Worm (Caenorhabditis elegans) whole organism, young adult: ENCODE measurements around the gene W08E12.8.

Experiments
- B0035.1 ChIP-seq: sonication (generic microtip); optimal IDR thresholded peaks from 2 replicates; lab custom pipeline; 2016; ENCODE audit warnings: missing genetic modification characterization, mild to moderate bottlenecking, missing compliant biosample characterization, missing genotype, missing genetic modification reagents
- C06A6.2 ChIP-seq: fragments of 200-800 bp; sonication (Bioruptor generic); conservative IDR thresholded peaks from 2 replicates; pipeline ENCODE4 v1.3.6; 2022; ENCODE audit warnings: missing genetic modification characterization, missing compliant biosample characterization
- C17E4.6 ChIP-seq: fragments of 200-800 bp; sonication (Bioruptor generic); IDR thresholded peaks from 2 replicates; pipeline ENCODE4 v1.3.6; 2022; ENCODE audit warnings: missing genetic modification reagents, missing genetic modification characterization, missing compliant biosample characterization
- F22D6.2 ChIP-seq: sonication (generic microtip); optimal IDR thresholded peaks from 2 replicates; lab custom pipeline; 2016; ENCODE audit warnings: mild to moderate bottlenecking, missing genetic modification characterization, missing compliant biosample characterization
- F23B12.7 ChIP-seq: sonication (generic microtip); optimal IDR thresholded peaks from 2 replicates; lab custom pipeline; 2017; ENCODE audit warnings: missing genetic modification characterization, mild to moderate bottlenecking, missing compliant biosample characterization, antibody characterized with exemption, moderate library complexity; ENCODE audit not compliant: insufficient read depth
- F37B4.10 ChIP-seq: fragments of 200-800 bp; sonication (Bioruptor generic); IDR thresholded peaks from 2 replicates; pipeline ENCODE4 v1.3.6; 2022; ENCODE audit warnings: missing genetic modification characterization, missing compliant biosample characterization
- F49E8.2 ChIP-seq: sonication (generic microtip); optimal IDR thresholded peaks from 3 replicates; lab custom pipeline; 2017; ENCODE audit warnings: missing genetic modification characterization, mild to moderate bottlenecking, missing compliant biosample characterization, antibody characterized with exemption, moderate library complexity; ENCODE audit not compliant: insufficient read depth
- F55B11.4 ChIP-seq: sonication (generic microtip); optimal IDR thresholded peaks from 2 replicates; lab custom pipeline; 2016; ENCODE audit warnings: missing compliant biosample characterization, missing genetic modification characterization, borderline replicate concordance; ENCODE audit not compliant: insufficient read depth
- K11D2.4 ChIP-seq: fragments of 200-800 bp; sonication (Bioruptor generic); IDR thresholded peaks from 2 replicates; pipeline ENCODE4 v1.3.6; 2022; ENCODE audit warnings: missing genetic modification reagents, missing genetic modification characterization, missing compliant biosample characterization
- K12H6.12 ChIP-seq: fragments of 200-800 bp; sonication (Bioruptor generic); optimal IDR thresholded peaks from 2 replicates; lab custom pipeline; 2018; ENCODE audit warnings: mild to moderate bottlenecking, missing genetic modification characterization, missing compliant biosample characterization
- Y53F4B.3 ChIP-seq: fragments of 200-800 bp; sonication (Bioruptor generic); IDR thresholded peaks from 2 replicates; pipeline ENCODE4 v1.3.6; 2022; ENCODE audit warnings: missing genetic modification reagents, missing genetic modification characterization, missing compliant biosample characterization
- Y67H2A.10 ChIP-seq: fragments of 200-800 bp; sonication (Bioruptor generic); conservative IDR thresholded peaks from 2 replicates; pipeline ENCODE4 v1.3.6; 2022; ENCODE audit warnings: missing genetic modification reagents, missing genetic modification characterization, missing compliant biosample characterization
- Y79H2A.3 ChIP-seq: fragments of 200-800 bp; sonication (Bioruptor generic); conservative IDR thresholded peaks from 2 replicates; pipeline ENCODE4 v1.3.6; 2022; ENCODE audit warnings: missing genetic modification reagents, missing genetic modification characterization, missing compliant biosample characterization
- Y95B8A.8 ChIP-seq: fragments of 200-800 bp; sonication (Bioruptor generic); IDR thresholded peaks from 2 replicates; pipeline ENCODE4 v1.3.6; 2022; ENCODE audit warnings: missing genetic modification reagents, missing genetic modification characterization, missing compliant biosample characterization
- ama-1 ChIP-seq, 3 experiments: fragments of 150-350 bp in 1 of 3; sonication (generic microtip) in 2 of 3; optimal IDR thresholded peaks; 2 replicates each; lab custom pipeline; 2014 to 2018; ENCODE audit warnings: missing biosample characterization in 2 of 3, missing genetic modification characterization in 2 of 3, missing genetic modification reagents in 2 of 3
- aptf-2 ChIP-seq: fragments of 200-800 bp; sonication (Bioruptor generic); conservative IDR thresholded peaks from 2 replicates; pipeline ENCODE4 v1.3.6; 2022; ENCODE audit warnings: missing genetic modification reagents, missing genetic modification characterization, missing compliant biosample characterization
- aptf-3 ChIP-seq: fragments of 200-800 bp; sonication (Bioruptor generic); IDR thresholded peaks from 2 replicates; pipeline ENCODE4 v1.3.6; 2022; ENCODE audit warnings: missing genetic modification characterization, missing compliant biosample characterization
- atf-7 ChIP-seq: sonication (generic microtip); optimal IDR thresholded peaks from 2 replicates; lab custom pipeline; 2017; ENCODE audit warnings: mild to moderate bottlenecking, missing genetic modification characterization, missing compliant biosample characterization
- attf-3 ChIP-seq: fragments of 200-800 bp; sonication (Bioruptor generic); conservative IDR thresholded peaks from 2 replicates; pipeline ENCODE4 v1.3.6; 2022; ENCODE audit warnings: missing genetic modification reagents, missing genetic modification characterization, missing compliant biosample characterization
- ceh-79 ChIP-seq: sonication (generic microtip); optimal IDR thresholded peaks from 2 replicates; lab custom pipeline; 2017; ENCODE audit warnings: mild to moderate bottlenecking, missing genetic modification characterization, missing compliant biosample characterization
- chd-7 ChIP-seq: sonication (generic microtip); optimal IDR thresholded peaks from 2 replicates; lab custom pipeline; 2016; ENCODE audit warnings: mild to moderate bottlenecking, missing genetic modification characterization, moderate library complexity, missing compliant biosample characterization
- die-1 ChIP-seq: sonication (generic microtip); optimal IDR thresholded peaks from 2 replicates; lab custom pipeline; 2016; ENCODE audit warnings: missing genotype, mild to moderate bottlenecking, missing genetic modification characterization, missing compliant biosample characterization
- efl-1 ChIP-seq: fragments of 150-350 bp; optimal IDR thresholded peaks from 2 replicates; lab custom pipeline; 2014; ENCODE audit warnings: missing biosample characterization, missing genetic modification reagents, missing genetic modification characterization
- ekl-4 ChIP-seq: fragments of 200-800 bp; sonication (Bioruptor generic); IDR thresholded peaks from 2 replicates; pipeline ENCODE4 v1.3.6; 2022; ENCODE audit warnings: missing genetic modification reagents, missing genetic modification characterization, missing compliant biosample characterization
- fkh-3 ChIP-seq: sonication (generic microtip); optimal IDR thresholded peaks from 2 replicates; lab custom pipeline; 2016; ENCODE audit warnings: mild to moderate bottlenecking, missing genetic modification characterization, missing compliant biosample characterization
- gei-17 ChIP-seq: fragments of 200-800 bp; sonication (Bioruptor generic); optimal IDR thresholded peaks from 2 replicates; lab custom pipeline; 2018; ENCODE audit warnings: mild to moderate bottlenecking, missing genetic modification characterization, missing compliant biosample characterization
- him-1 ChIP-seq: sonication (generic microtip); optimal IDR thresholded peaks from 2 replicates; lab custom pipeline; 2016; ENCODE audit warnings: missing genotype, missing genetic modification reagents, missing genetic modification characterization, missing compliant biosample characterization
- hlh-26 ChIP-seq: fragments of 200-800 bp; sonication (Bioruptor generic); conservative IDR thresholded peaks from 2 replicates; pipeline ENCODE4 v1.3.6; 2022; ENCODE audit warnings: missing genetic modification reagents, missing genetic modification characterization, missing compliant biosample characterization
- hsf-1 ChIP-seq: fragments of 200-800 bp; sonication (Bioruptor generic); IDR thresholded peaks from 2 replicates; pipeline ENCODE4 v1.3.6; 2022; ENCODE audit warnings: missing genetic modification reagents, missing genetic modification characterization, missing compliant biosample characterization
- let-526 ChIP-seq: fragments of 200-800 bp; sonication (Bioruptor generic); IDR thresholded peaks from 2 replicates; pipeline ENCODE4 v1.3.6; 2022; ENCODE audit warnings: missing genetic modification reagents, missing genetic modification characterization, missing compliant biosample characterization
- lsl-1 ChIP-seq: fragments of 200-800 bp; sonication (Bioruptor generic); optimal IDR thresholded peaks from 2 replicates; lab custom pipeline; 2018; ENCODE audit warnings: mild to moderate bottlenecking, missing genetic modification characterization, moderate library complexity, missing compliant biosample characterization
- madf-10 ChIP-seq: sonication (generic microtip); optimal IDR thresholded peaks from 2 replicates; lab custom pipeline; 2016; ENCODE audit warnings: mild to moderate bottlenecking, missing genetic modification characterization, missing compliant biosample characterization
- madf-6 ChIP-seq: fragments of 200-800 bp; sonication (Bioruptor generic); IDR thresholded peaks from 2 replicates; pipeline ENCODE4 v1.3.6; 2022; ENCODE audit warnings: missing genetic modification reagents, missing genetic modification characterization, missing compliant biosample characterization
- mcd-1 ChIP-seq: fragments of 200-800 bp; sonication (Bioruptor generic); IDR thresholded peaks from 2 replicates; pipeline ENCODE4 v1.3.6; 2022; ENCODE audit warnings: missing genetic modification reagents, missing genetic modification characterization, missing compliant biosample characterization
- mel-28 ChIP-seq: sonication (generic microtip); optimal IDR thresholded peaks from 2 replicates; lab custom pipeline; 2016; ENCODE audit warnings: borderline replicate concordance, mild to moderate bottlenecking, missing genetic modification characterization, missing compliant biosample characterization
- nfyb-1 ChIP-seq: fragments of 200-800 bp; sonication (Bioruptor generic); IDR thresholded peaks from 2 replicates; pipeline ENCODE4 v1.3.6; 2022; ENCODE audit warnings: missing genetic modification reagents, missing genetic modification characterization, missing compliant biosample characterization
- nhr-27 ChIP-seq: fragments of 200-800 bp; sonication (Bioruptor generic); optimal IDR thresholded peaks from 2 replicates; lab custom pipeline; 2018; ENCODE audit warnings: mild to moderate bottlenecking, missing genetic modification characterization, moderate library complexity, missing compliant biosample characterization
- sdz-38 ChIP-seq: sonication (generic microtip); optimal IDR thresholded peaks from 2 replicates; lab custom pipeline; 2016; ENCODE audit warnings: missing genotype, missing genetic modification characterization, missing compliant biosample characterization
- somi-1 ChIP-seq: fragments of 200-800 bp; sonication (Bioruptor generic); optimal IDR thresholded peaks from 2 replicates; lab custom pipeline; 2018; ENCODE audit warnings: mild to moderate bottlenecking, missing genetic modification characterization, missing compliant biosample characterization
- tbx-9 ChIP-seq: sonication (generic microtip); optimal IDR thresholded peaks from 2 replicates; lab custom pipeline; 2016; ENCODE audit warnings: borderline replicate concordance, missing genetic modification characterization, inconsistent platforms, missing compliant biosample characterization
- unc-130 ChIP-seq: sonication (generic microtip); optimal IDR thresholded peaks from 2 replicates; lab custom pipeline; 2016; ENCODE audit warnings: missing genetic modification reagents, missing genetic modification characterization, missing compliant biosample characterization
- xnd-1 ChIP-seq: sonication (generic microtip); optimal IDR thresholded peaks from 2 replicates; lab custom pipeline; 2016; ENCODE audit warnings: missing genotype, missing genetic modification reagents, missing genetic modification characterization, missing compliant biosample characterization
- ztf-25 ChIP-seq: fragments of 200-800 bp; sonication (Bioruptor generic); IDR thresholded peaks from 2 replicates; pipeline ENCODE4 v1.3.6; 2022; ENCODE audit warnings: missing genetic modification reagents, missing genetic modification characterization, missing compliant biosample characterization
- ztf-26 ChIP-seq: sonication (generic microtip); optimal IDR thresholded peaks from 2 replicates; lab custom pipeline; 2017; ENCODE audit warnings: missing genetic modification characterization, missing compliant biosample characterization
- ztf-28 ChIP-seq: fragments of 200-800 bp; sonication (Bioruptor generic); IDR thresholded peaks from 2 replicates; pipeline ENCODE4 v1.3.6; 2022; ENCODE audit warnings: missing genetic modification reagents, missing genetic modification characterization, missing compliant biosample characterization
- ztf-3 ChIP-seq: fragments of 200-800 bp; sonication (Bioruptor generic); optimal IDR thresholded peaks from 2 replicates; lab custom pipeline; 2018; ENCODE audit warnings: mild to moderate bottlenecking, missing genetic modification characterization, missing compliant biosample characterization

Gene W08E12.8

ce11 chrIV:3296578-3297549, 4.7 kb downstream of the W08E12.8 start (continued):
- TF ChIP-seq xnd-1 (tag; lab: Kevin White, UChicago) (peak; percentile 46), F55B11.4 (tag; lab: Kevin White, UChicago) (no peak), somi-1 (no peak), tbx-9 (tag; lab: Kevin White, UChicago) (peak; percentile 41), F22D6.2 (no peak), F23B12.7 (tag; lab: Kevin White, UChicago) (no peak), Y95B8A.8 (no peak), atf-7 (tag; lab: Kevin White, UChicago) (peak; percentile 39), F49E8.2 (tag; lab: Kevin White, UChicago) (peak; percentile 83), mcd-1 (GFP tag; lab: Robert Waterston, UW) (peak; percentile 55), fkh-3 (tag; lab: Kevin White, UChicago) (no peak), hlh-26 (GFP tag; lab: Robert Waterston, UW) (no peak), ztf-3 (GFP tag; lab: Kevin White, UChicago) (no peak), ama-1 (optimal IDR thresholded peaks at IDR 0.05; lab: Kevin White, UChicago) (no peak), ama-1 (GFP tag; optimal IDR thresholded peaks at IDR 0.05; lab: Kevin White, UChicago) (peak in 1 of 2 experiments; percentile 79), ztf-25 (GFP tag; lab: Robert Waterston, UW) (no peak), madf-10 (no peak), hsf-1 (GFP tag; lab: Robert Waterston, UW) (peak; percentile 44; the same call in 1 of the 2 replicates), ztf-26 (tag; lab: Kevin White, UChicago) (no peak), C17E4.6 (GFP tag; lab: Robert Waterston, UW) (no peak), madf-6 (peak; percentile 65), ekl-4 (GFP tag; lab: Robert Waterston, UW) (no peak; the same call in 1 of the 2 replicates), nfyb-1 (GFP tag; lab: Robert Waterston, UW) (no peak), lsl-1 (GFP tag; lab: Kevin White, UChicago) (peak; percentile 57), nhr-27 (peak; percentile 69), aptf-3 (0 out of 2 replicates have a peak, but pooled peaks have one; percentile 77), K11D2.4 (GFP tag; lab: Robert Waterston, UW) (no peak), K12H6.12 (tag; lab: Kevin White, UChicago) (no peak), Y79H2A.3 (GFP tag; lab: Robert Waterston, UW) (no peak), attf-3 (GFP tag; lab: Robert Waterston, UW) (no peak), efl-1 (GFP tag; lab: Kevin White, UChicago) (no peak), gei-17 (GFP tag; lab: Kevin White, UChicago) (no peak), ceh-79 (tag; lab: Kevin White, UChicago) (peak; percentile 62), C06A6.2 (no peak), let-526 (no peak), sdz-38 (tag; lab: Kevin White, UChicago) (no peak), unc-130 (GFP tag; lab: Kevin White, UChicago) (peak; percentile 11), die-1 (peak; percentile 41), ztf-28 (no peak), mel-28 (tag; lab: Kevin White, UChicago) (no peak), B0035.1 (tag; lab: Kevin White, UChicago) (peak; percentile 2), chd-7 (peak; percentile 51), him-1 (tag; lab: Kevin White, UChicago) (no peak), F37B4.10 (no peak), Y53F4B.3 (GFP tag; lab: Robert Waterston, UW) (no peak), aptf-2 (GFP tag; lab: Robert Waterston, UW) (no peak), Y67H2A.10 (GFP tag; lab: Robert Waterston, UW) (no peak)
